In the genomic region with DNA sequence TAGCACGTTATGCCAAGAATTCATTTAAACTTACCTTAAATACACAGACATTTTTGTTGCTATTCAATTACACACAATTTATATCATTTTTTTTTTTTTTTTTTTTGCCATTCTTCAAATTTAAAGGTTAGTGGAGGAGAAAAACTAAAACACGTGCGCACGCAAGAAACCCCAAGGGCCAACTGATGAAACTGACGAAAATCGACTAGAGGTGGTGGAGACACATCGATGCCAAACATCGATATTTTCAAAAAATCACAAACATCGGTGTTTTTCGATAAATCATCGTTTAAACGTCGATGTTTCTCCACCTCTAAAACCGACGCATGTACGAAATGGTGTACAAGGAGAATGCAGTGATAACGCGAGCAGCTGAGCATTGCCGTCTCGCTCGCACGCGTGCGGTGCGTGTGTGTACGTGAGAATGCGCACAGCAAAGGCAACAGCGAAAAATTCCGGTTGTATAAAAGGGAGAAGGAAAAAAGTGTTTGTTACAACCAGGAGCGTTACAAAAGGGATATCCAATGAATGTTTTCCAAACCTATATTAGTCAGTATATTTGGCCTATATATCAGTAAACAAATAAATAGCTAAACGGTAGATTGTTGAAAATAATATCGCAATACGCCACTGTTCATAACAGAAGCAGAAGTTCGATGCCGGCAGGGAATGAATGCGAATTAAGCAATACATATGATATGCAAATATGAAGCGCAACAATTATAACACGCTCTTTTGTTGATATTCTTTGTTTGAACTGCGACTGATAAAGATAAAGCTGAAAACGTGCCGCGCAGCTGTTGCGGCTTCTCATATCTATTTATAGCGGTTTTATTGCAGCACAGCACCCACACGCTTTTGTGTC, we compare ENCODE assay signal across 4 fruit fly cellular contexts.
TF ChIP-seq lines count a peak whose summit lies in the region.

No protein-coding gene starts in this region.

TF ChIP-seq in whole organism, embryonic, 481 proteins besides CTCF, POLR2A, EP300 and RAD21 (continued from another document and continues in another):
- TF ChIP-seq sens (GFP tag; lab: Kevin White, UChicago) (peak; percentile 91), CG18011 (GFP tag; optimal IDR thresholded peaks at IDR 0.05; lab: Kevin White, UChicago) (no peak), CG10543 (GFP tag; optimal IDR thresholded peaks at IDR 0.05; lab: Kevin White, UChicago) (no peak), Chrac-16 (GFP tag; optimal IDR thresholded peaks at IDR 0.05; lab: Kevin White, UChicago) (no peak), HHEX (GFP tag; optimal IDR thresholded peaks at IDR 0.05; lab: Kevin White, UChicago) (no peak), CG12744 (GFP tag; optimal IDR thresholded peaks at IDR 0.05; lab: Kevin White, UChicago) (no peak), CG34224 (GFP tag; IDR thresholded peaks at IDR 0.05; lab: Robert Waterston, UW; ENCODE audit: partially characterized antibody) (no peak), ham (GFP tag; IDR thresholded peaks at IDR 0.05; lab: Robert Waterston, UW) (no peak), CG7556 (GFP tag; optimal IDR thresholded peaks at IDR 0.05; lab: Kevin White, UChicago) (no peak), CG10274 (GFP tag; optimal IDR thresholded peaks at IDR 0.05; lab: Kevin White, UChicago) (no peak), YL-1 (GFP tag; optimal IDR thresholded peaks at IDR 0.05; lab: Kevin White, UChicago) (no peak), run (tag; optimal IDR thresholded peaks at IDR 0.05; lab: Kevin White, UChicago) (no peak), Adf1 (GFP tag; IDR thresholded peaks at IDR 0.05; lab: Robert Waterston, UW) (no peak), CG30403 (GFP tag; optimal IDR thresholded peaks at IDR 0.05; lab: Kevin White, UChicago) (no peak), luna (GFP tag; optimal IDR thresholded peaks at IDR 0.05; lab: Kevin White, UChicago) (no peak), CG43689 (GFP tag; IDR thresholded peaks at IDR 0.05; lab: Robert Waterston, UW) (no peak), Xrp1 (GFP tag; IDR thresholded peaks at IDR 0.05; lab: Robert Waterston, UW) (no peak), dm (GFP tag; optimal IDR thresholded peaks at IDR 0.05; lab: Kevin White, UChicago) (no peak), CG13296 (GFP tag; optimal IDR thresholded peaks at IDR 0.05; lab: Kevin White, UChicago) (no peak), CG9727 (GFP tag; optimal IDR thresholded peaks at IDR 0.05; lab: Kevin White, UChicago) (no peak), CG32532 (GFP tag; IDR thresholded peaks at IDR 0.05; lab: Robert Waterston, UW) (no peak), CG8281 (tag; optimal IDR thresholded peaks at IDR 0.05; lab: Kevin White, UChicago) (no peak), D19B (GFP tag; optimal IDR thresholded peaks at IDR 0.05; lab: Kevin White, UChicago) (no peak), Lim3 (GFP tag; IDR thresholded peaks at IDR 0.05; lab: Robert Waterston, UW) (no peak), lab (GFP tag; optimal IDR thresholded peaks at IDR 0.05; lab: Kevin White, UChicago) (no peak), vfl (GFP tag; optimal IDR thresholded peaks at IDR 0.05; lab: Kevin White, UChicago) (no peak), HmgD (GFP tag; optimal IDR thresholded peaks at IDR 0.05; lab: Kevin White, UChicago) (no peak), kay (GFP tag; optimal IDR thresholded peaks at IDR 0.05; lab: Kevin White, UChicago) (no peak), CG7372 (GFP tag; IDR thresholded peaks at IDR 0.05; lab: Robert Waterston, UW) (no peak), tap (tag; optimal IDR thresholded peaks at IDR 0.05; lab: Kevin White, UChicago) (no peak), CG14965 (GFP tag; optimal IDR thresholded peaks at IDR 0.05; lab: Kevin White, UChicago; ENCODE audit: borderline replicate concordance) (no peak), D19A (tag; optimal IDR thresholded peaks at IDR 0.05; lab: Kevin White, UChicago) (no peak)

TF ChIP-seq in whole organism, prepupa, 60 proteins besides CTCF, POLR2A, EP300 and RAD21 (continued from another document and continues in another):
- peak; percentile 47 for TF ChIP-seq CG10669 (GFP tag; optimal IDR thresholded peaks at IDR 0.05; lab: Kevin White, UChicago)
- peak; percentile 1 for TF ChIP-seq dac (GFP tag; optimal IDR thresholded peaks at IDR 0.05; lab: Kevin White, UChicago)
- no peak for TF ChIP-seq CG11294 (GFP tag; IDR thresholded peaks at IDR 0.05; lab: Robert Waterston, UW)
- peak; percentile 38 for TF ChIP-seq CG11762 (GFP tag; optimal IDR thresholded peaks at IDR 0.05; lab: Kevin White, UChicago; ENCODE audit: insufficient read depth)
- TF ChIP-seq CG6792 (GFP tag; optimal IDR thresholded peaks at IDR 0.05; lab: Kevin White, UChicago) = peak; percentile 39
- TF ChIP-seq CG6276 (GFP tag; optimal IDR thresholded peaks at IDR 0.05; lab: Kevin White, UChicago) = no peak
- TF ChIP-seq Eip75B (GFP tag; optimal IDR thresholded peaks at IDR 0.05; lab: Kevin White, UChicago) = peak; percentile 11
- TF ChIP-seq Eip78C (GFP tag; lab: Kevin White, UChicago) = peak; percentile 88
- no peak for TF ChIP-seq fd85E (GFP tag; optimal IDR thresholded peaks at IDR 0.05; lab: Kevin White, UChicago)
- no peak for TF ChIP-seq CG6163 (GFP tag; IDR thresholded peaks at IDR 0.05; lab: Robert Waterston, UW)
- TF ChIP-seq CG9139 (GFP tag; optimal IDR thresholded peaks at IDR 0.05; lab: Kevin White, UChicago) = no peak
- TF ChIP-seq eg (GFP tag; IDR thresholded peaks at IDR 0.05; lab: Robert Waterston, UW) = no peak
- peak; percentile 52 for TF ChIP-seq Ets96B (tag; optimal IDR thresholded peaks at IDR 0.05; lab: Kevin White, UChicago)
- peak; percentile 20 for TF ChIP-seq CG10631 (GFP tag; optimal IDR thresholded peaks at IDR 0.05; lab: Kevin White, UChicago)
- peak; percentile 48 for TF ChIP-seq CG34406 (GFP tag; optimal IDR thresholded peaks at IDR 0.05; lab: Kevin White, UChicago)
- peak in 1 of 2 experiments; percentile 46 for TF ChIP-seq ss (GFP tag; optimal IDR thresholded peaks at IDR 0.05; lab: Kevin White, UChicago)
- no peak for TF ChIP-seq CG1621 (tag; optimal IDR thresholded peaks at IDR 0.05; lab: Kevin White, UChicago)
- TF ChIP-seq Eip93F (GFP tag; optimal IDR thresholded peaks at IDR 0.05; lab: Kevin White, UChicago) = peak; percentile 2
- peak; percentile 53 for TF ChIP-seq Sox14 (GFP tag; optimal IDR thresholded peaks at IDR 0.05; lab: Kevin White, UChicago)
- TF ChIP-seq spab (GFP tag; optimal IDR thresholded peaks at IDR 0.05; lab: Kevin White, UChicago) = no peak
- peak; percentile 52 for TF ChIP-seq lz (GFP tag; optimal IDR thresholded peaks at IDR 0.05; lab: Kevin White, UChicago)
- peak; percentile 61 for TF ChIP-seq Met (GFP tag; optimal IDR thresholded peaks at IDR 0.05; lab: Kevin White, UChicago)
- peak; percentile 48 for TF ChIP-seq OdsH (GFP tag; optimal IDR thresholded peaks at IDR 0.05; lab: Kevin White, UChicago)
- peak; percentile 56 for TF ChIP-seq topi (GFP tag; optimal IDR thresholded peaks at IDR 0.05; lab: Kevin White, UChicago)
- TF ChIP-seq acj6 (GFP tag; optimal IDR thresholded peaks at IDR 0.05; lab: Kevin White, UChicago) = peak; percentile 18
- no peak for TF ChIP-seq CG11902 (GFP tag; optimal IDR thresholded peaks at IDR 0.05; lab: Kevin White, UChicago)
- TF ChIP-seq Blimp-1 (GFP tag; optimal IDR thresholded peaks at IDR 0.05; lab: Kevin White, UChicago) = no peak
- peak; percentile 43 for TF ChIP-seq cyc (GFP tag; optimal IDR thresholded peaks at IDR 0.05; lab: Kevin White, UChicago)
- no peak for TF ChIP-seq Lpt (GFP tag; optimal IDR thresholded peaks at IDR 0.05; lab: Kevin White, UChicago)
- TF ChIP-seq salr (GFP tag; optimal IDR thresholded peaks at IDR 0.05; lab: Kevin White, UChicago) = no peak
- TF ChIP-seq Hr39 (GFP tag; optimal IDR thresholded peaks at IDR 0.05; lab: Kevin White, UChicago) = peak; percentile 30
- TF ChIP-seq Gug (GFP tag; IDR thresholded peaks at IDR 0.05; lab: Robert Waterston, UW) = no peak

TF ChIP-seq in whole organism, pupa, 21 proteins besides CTCF, POLR2A, EP300 and RAD21 (continued from another document):
- no peak for TF ChIP-seq CG34367 (tag; optimal IDR thresholded peaks at IDR 0.05; lab: Kevin White, UChicago)
TF ChIP-seq in whole organism, pupa: peak in this region for 10.

TF ChIP-seq in whole organism, wandering third instar larva, 38 proteins besides CTCF, POLR2A, EP300 and RAD21 (continued from another document):
- TF ChIP-seq pan (optimal IDR thresholded peaks at IDR 0.05; lab: Kevin White, UChicago) (no peak), dsf (GFP tag; optimal IDR thresholded peaks at IDR 0.05; lab: Kevin White, UChicago; ENCODE audit: borderline replicate concordance) (peak; percentile 36), Abd-B (GFP tag; optimal IDR thresholded peaks at IDR 0.05; lab: Kevin White, UChicago) (no peak), br (GFP tag; optimal IDR thresholded peaks at IDR 0.05; lab: Kevin White, UChicago) (peak; percentile 30), GATAd (GFP tag; optimal IDR thresholded peaks at IDR 0.05; lab: Kevin White, UChicago) (no peak), Jra (GFP tag; optimal IDR thresholded peaks at IDR 0.05; lab: Kevin White, UChicago) (peak; percentile 30), HLH106 (tag; optimal IDR thresholded peaks at IDR 0.05; lab: Kevin White, UChicago) (peak; percentile 15), CrebA (GFP tag; optimal IDR thresholded peaks at IDR 0.05; lab: Kevin White, UChicago; ENCODE audit: borderline replicate concordance) (no peak), psq (GFP tag; optimal IDR thresholded peaks at IDR 0.05; lab: Kevin White, UChicago) (peak; percentile 94), OdsH (GFP tag; optimal IDR thresholded peaks at IDR 0.05; lab: Kevin White, UChicago) (peak; percentile 59), foxo (GFP tag; optimal IDR thresholded peaks at IDR 0.05; lab: Kevin White, UChicago) (peak in 1 of 2 experiments; percentile 43)
